Worm (Caenorhabditis elegans): ENCODE data around the gene K09C4.1.

Gene K09C4.1

ce11 chrX:3298582-3298981 lies at the start of gene K09C4.1:
K09C4.1 (plus strand) TSS chrX:3298882.
- no peak for TF ChIP-seq ceh-28 (tag; optimal IDR thresholded peaks at IDR 0.05)
- no peak for TF ChIP-seq nhr-67 (tag; optimal IDR thresholded peaks at IDR 0.05)
- TF ChIP-seq ztf-11 (tag; optimal IDR thresholded peaks at IDR 0.05): no peak
- no peak for TF ChIP-seq tbx-2 (tag; optimal IDR thresholded peaks at IDR 0.05)

- TF ChIP-seq sea-2 (GFP tag; optimal IDR thresholded peaks at IDR 0.05): no peak
- TF ChIP-seq ztf-4 (tag; optimal IDR thresholded peaks at IDR 0.05): no peak
- no peak for TF ChIP-seq fkh-2 (tag; optimal IDR thresholded peaks at IDR 0.05)
- peak; percentile 47 for TF ChIP-seq nhr-25 (tag; optimal IDR thresholded peaks at IDR 0.05)
- TF ChIP-seq fkh-10 (GFP tag; optimal IDR thresholded peaks at IDR 0.05): no peak
- no peak for TF ChIP-seq hmg-11 (tag; optimal IDR thresholded peaks at IDR 0.05)
- no peak for TF ChIP-seq unc-39 (tag; optimal IDR thresholded peaks at IDR 0.05)
These were observed 48.1 kb upstream of the K09C4.1 start, which contains the start of gene pqn-37 for ce11 chrX:3250481-3251091. pqn-37 (minus strand) TSS chrX:3250531.

DNA sequence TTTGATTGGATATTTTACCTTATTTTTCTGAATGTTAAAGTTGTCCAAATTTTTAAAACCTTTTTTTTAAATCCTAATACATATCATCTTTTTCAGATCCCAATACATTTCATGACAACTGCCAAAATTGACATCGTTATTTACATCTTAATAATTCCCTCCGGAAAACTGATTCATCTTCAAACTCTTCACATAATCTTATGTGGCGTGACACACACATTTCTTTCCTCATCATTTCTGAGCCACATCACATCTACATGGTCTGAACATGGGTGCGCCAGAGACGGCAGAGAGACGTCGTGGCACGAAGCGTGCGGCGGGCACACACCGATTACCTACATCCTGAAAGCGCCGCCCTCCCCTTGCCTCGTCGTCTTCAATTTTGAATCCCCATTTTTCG lies 46.2 kb upstream of the K09C4.1 start, which contains the start of gene tba-9:
Gene tba-9, plus strand, starts transcription at position 301 of the 400 bp plus-strand sequence.
- TF ChIP-seq ztf-4 (tag; optimal IDR thresholded peaks at IDR 0.05) (no peak), ztf-11 (tag; optimal IDR thresholded peaks at IDR 0.05) (no peak), nfya-1 (tag; optimal IDR thresholded peaks at IDR 0.05; ENCODE audit: insufficient read depth) (no peak), ceh-9 (tag; optimal IDR thresholded peaks at IDR 0.05) (no peak), ceh-82 (tag; optimal IDR thresholded peaks at IDR 0.05) (no peak), nhr-76 (tag; optimal IDR thresholded peaks at IDR 0.05) (no peak), elt-2 (tag; optimal IDR thresholded peaks at IDR 0.05) (no peak), eor-1 (tag; optimal IDR thresholded peaks at IDR 0.05) (no peak), ZK546.5 (tag; optimal IDR thresholded peaks at IDR 0.05) (no peak), fkh-10 (GFP tag; optimal IDR thresholded peaks at IDR 0.05) (no peak), hmg-11 (tag; optimal IDR thresholded peaks at IDR 0.05) (no peak)

ce11 chrX:3256784-3257493 lies 41.7 kb upstream of the K09C4.1 start, which contains the start of gene lbp-3:
lbp-3 (plus strand) TSS chrX:3257372.
- TF ChIP-seq pqm-1 (tag; optimal IDR thresholded peaks at IDR 0.05) (peak; percentile 100), ztf-11 (tag; optimal IDR thresholded peaks at IDR 0.05) (no peak), unc-39 (tag; optimal IDR thresholded peaks at IDR 0.05) (no peak), eor-1 (tag; optimal IDR thresholded peaks at IDR 0.05) (no peak), nfya-1 (tag; optimal IDR thresholded peaks at IDR 0.05; ENCODE audit: insufficient read depth) (no peak), fos-1 (tag; optimal IDR thresholded peaks at IDR 0.05) (no peak), elt-2 (tag; optimal IDR thresholded peaks at IDR 0.05) (peak; percentile 98)

DNA sequence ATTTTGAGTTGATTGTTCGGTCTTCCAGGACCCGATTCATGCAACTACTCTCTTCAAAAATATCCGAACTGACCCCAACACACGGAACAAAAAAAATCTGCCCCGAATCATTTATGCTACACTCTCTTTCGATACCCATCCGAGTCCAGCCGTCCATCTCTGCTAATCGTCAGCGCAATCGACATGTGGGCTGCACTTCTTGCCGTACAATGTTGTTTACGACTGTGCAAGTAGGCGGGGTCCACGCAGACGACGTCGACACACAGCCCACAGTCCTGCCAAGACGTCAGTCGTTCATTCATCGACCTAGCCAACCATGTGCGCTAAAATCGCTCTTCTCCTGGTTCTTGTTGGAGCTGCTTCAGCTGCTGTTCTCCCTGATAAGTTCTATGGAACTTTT lies 39.8 kb upstream of the K09C4.1 start, which contains the start of gene lbp-1:
Gene lbp-1, plus strand, starts transcription at position 301 of the 400 bp plus-strand sequence.
- TF ChIP-seq sea-2 (GFP tag; optimal IDR thresholded peaks at IDR 0.05) (no peak), egl-27 (tag; optimal IDR thresholded peaks at IDR 0.05) (no peak), lsy-12 (tag; optimal IDR thresholded peaks at IDR 0.05) (no peak), nhr-76 (tag; optimal IDR thresholded peaks at IDR 0.05) (no peak), lin-39 (tag; optimal IDR thresholded peaks at IDR 0.05) (peak; percentile 9), nhr-43 (tag; optimal IDR thresholded peaks at IDR 0.05; ENCODE audit: poor library complexity, severe bottlenecking) (no peak), ceh-82 (tag; optimal IDR thresholded peaks at IDR 0.05) (no peak), eor-1 (tag; optimal IDR thresholded peaks at IDR 0.05) (no peak)

ce11 chrX:3260509-3260908 lies 38.2 kb upstream of the K09C4.1 start, which contains the start of gene lbp-2:
lbp-2 (plus strand) TSS chrX:3260610.
- TF ChIP-seq egl-27 (tag; optimal IDR thresholded peaks at IDR 0.05) (no peak), nfya-1 (tag; optimal IDR thresholded peaks at IDR 0.05; ENCODE audit: insufficient read depth) (peak; percentile 14)

ce11 chrX:3262600-3262999 lies 36.1 kb upstream of the K09C4.1 start, which contains the start of gene fbxb-71:
fbxb-71 (plus strand) TSS chrX:3262900.
- TF ChIP-seq pqm-1 (tag; optimal IDR thresholded peaks at IDR 0.05) (no peak), nhr-43 (tag; optimal IDR thresholded peaks at IDR 0.05; ENCODE audit: poor library complexity, severe bottlenecking) (no peak), elt-1 (tag; optimal IDR thresholded peaks at IDR 0.05) (no peak), ama-1 (optimal IDR thresholded peaks at IDR 0.05) (no peak), nhr-11 (tag; optimal IDR thresholded peaks at IDR 0.05) (no peak), fkh-2 (tag; optimal IDR thresholded peaks at IDR 0.05) (no peak), ztf-11 (tag; optimal IDR thresholded peaks at IDR 0.05) (no peak), daf-12 (tag; optimal IDR thresholded peaks at IDR 0.05) (no peak)

All from whole organism, L3 larva.